Worm (Caenorhabditis elegans): ENCODE data around the gene C13A2.6.
A peak's percentile ranks its signal among the peaks of the same experiment; 100 is the strongest.

C13A2.6 gene

DNA sequence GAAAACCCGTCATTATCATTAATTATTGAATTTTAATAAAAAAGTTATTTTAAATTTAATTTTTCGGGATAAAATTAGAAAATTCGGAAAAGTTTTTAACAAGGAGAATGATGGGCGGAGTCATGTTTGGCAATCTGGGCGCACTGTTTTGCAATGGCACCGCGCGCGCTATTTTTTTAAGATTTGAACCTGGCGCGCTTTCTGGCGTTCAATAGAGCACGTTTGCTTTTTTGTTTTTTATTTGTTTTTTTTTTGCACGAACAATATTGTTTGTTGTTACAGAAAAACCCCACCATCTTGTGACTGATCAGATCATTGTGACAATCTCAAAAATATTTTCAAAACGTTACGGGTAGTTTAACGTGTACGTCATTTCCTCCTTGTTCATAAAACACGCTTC lies 32.4 kb upstream of the C13A2.6 start, which contains the start of gene hyls-1 (continued):
- TF ChIP-seq cebp-1 (GFP tag; IDR thresholded peaks at IDR 0.05) (no peak), cebp-1 (tag; optimal IDR thresholded peaks at IDR 0.05) (peak; percentile 71), hsf-1 (GFP tag; IDR thresholded peaks at IDR 0.05) (peak; percentile 70), ztf-22 (GFP tag; optimal IDR thresholded peaks at IDR 0.05) (no peak), ekl-4 (GFP tag; IDR thresholded peaks at IDR 0.05) (peak; percentile 63), egrh-3 (GFP tag; IDR thresholded peaks at IDR 0.05) (no peak), dpff-1 (tag; optimal IDR thresholded peaks at IDR 0.05) (no peak), tlf-1 (GFP tag; optimal IDR thresholded peaks at IDR 0.05) (peak; percentile 63), nfya-1 (tag; optimal IDR thresholded peaks at IDR 0.05; ENCODE audit: borderline replicate concordance, insufficient read depth) (no peak), tbp1 (GFP tag; optimal IDR thresholded peaks at IDR 0.05) (peak; percentile 42), madf-6 (GFP tag; IDR thresholded peaks at IDR 0.05) (peak; percentile 88), F22D6.2 (tag; optimal IDR thresholded peaks at IDR 0.05) (no peak), zim-3 (tag; optimal IDR thresholded peaks at IDR 0.05) (no peak), lir-1 (GFP tag; conservative IDR thresholded peaks at IDR 0.05) (no peak; the same call in 1 of the 2 replicates), ceh-79 (tag; optimal IDR thresholded peaks at IDR 0.05) (no peak), F49E8.2 (tag; optimal IDR thresholded peaks at IDR 0.05; ENCODE audit: insufficient read depth) (no peak), snpc-4 (GFP tag; optimal IDR thresholded peaks at IDR 0.05) (no peak), snpc-4 (tag; optimal IDR thresholded peaks at IDR 0.05) (peak in 3 of 4 experiments; percentile 45 to 60 (median 45)), ceh-40 (GFP tag; IDR thresholded peaks at IDR 0.05) (no peak), F57A8.1 (GFP tag; optimal IDR thresholded peaks at IDR 0.05) (no peak), xnd-1 (tag; optimal IDR thresholded peaks at IDR 0.05) (peak; percentile 56), F55B11.4 (tag; optimal IDR thresholded peaks at IDR 0.05; ENCODE audit: borderline replicate concordance, insufficient read depth) (no peak), aptf-2 (GFP tag; conservative IDR thresholded peaks at IDR 0.05) (no peak), rec-8 (tag; optimal IDR thresholded peaks at IDR 0.05) (no peak), atf-7 (tag; optimal IDR thresholded peaks at IDR 0.05) (no peak), pbrm-1 (GFP tag; IDR thresholded peaks at IDR 0.05) (peak; percentile 84), tbx-9 (tag; optimal IDR thresholded peaks at IDR 0.05; ENCODE audit: borderline replicate concordance) (no peak), ama-1 (optimal IDR thresholded peaks at IDR 0.05) (no peak), ama-1 (GFP tag; optimal IDR thresholded peaks at IDR 0.05) (no peak), rcor-1 (GFP tag; IDR thresholded peaks at IDR 0.05) (peak; percentile 71), lin-35 (GFP tag; optimal IDR thresholded peaks at IDR 0.05) (peak in 1 of 3 experiments; percentile 91), bed-2 (GFP tag; IDR thresholded peaks at IDR 0.05) (no peak), hlh-12 (tag; optimal IDR thresholded peaks at IDR 0.05) (no peak), aptf-3 (GFP tag; IDR thresholded peaks at IDR 0.05) (no peak), dpl-1 (GFP tag; optimal IDR thresholded peaks at IDR 0.05) (peak; percentile 85), lin-54 (GFP tag; optimal IDR thresholded peaks at IDR 0.05) (peak; percentile 97), B0035.1 (tag; optimal IDR thresholded peaks at IDR 0.05) (no peak), nfyb-1 (GFP tag; IDR thresholded peaks at IDR 0.05) (peak; percentile 78), zfh-2 (GFP tag; conservative IDR thresholded peaks at IDR 0.05) (no peak), die-1 (tag; optimal IDR thresholded peaks at IDR 0.05) (no peak), ccch-3 (GFP tag; optimal IDR thresholded peaks at IDR 0.05) (no peak), Y67H2A.10 (GFP tag; conservative IDR thresholded peaks at IDR 0.05) (peak; percentile 55; the same call in 1 of the 2 replicates), T26A5.8 (tag; optimal IDR thresholded peaks at IDR 0.05) (no peak), lag-1 (GFP tag; IDR thresholded peaks at IDR 0.05) (no peak), chd-7 (tag; optimal IDR thresholded peaks at IDR 0.05) (no peak), him-1 (tag; optimal IDR thresholded peaks at IDR 0.05) (no peak), sea-2 (GFP tag; IDR thresholded peaks at IDR 0.05) (no peak), Y53G8AR.9 (GFP tag; conservative IDR thresholded peaks at IDR 0.05) (peak; percentile 65; the same call in 1 of the 2 replicates), F10E7.11 (tag; optimal IDR thresholded peaks at IDR 0.05) (no peak), sptf-2 (GFP tag; optimal IDR thresholded peaks at IDR 0.05) (no peak)
